Worm (Caenorhabditis elegans) whole organism, L2 larva: ENCODE data around the gene lin-5.

Source experiments
- C34F6.9 ChIP-seq: fragments of 150-350 bp; optimal IDR thresholded peaks from 2 replicates; lab custom pipeline; 2014; ENCODE audit warnings: missing biosample characterization, missing genetic modification characterization
- F13H6.1 ChIP-seq: sonication (generic microtip); optimal IDR thresholded peaks from 2 replicates; lab custom pipeline; 2016; ENCODE audit warnings: missing genetic modification characterization, missing compliant biosample characterization
- R02D3.7 ChIP-seq: fragments of 150-350 bp; optimal IDR thresholded peaks from 2 replicates; lab custom pipeline; 2014; ENCODE audit warnings: missing biosample characterization, missing genetic modification characterization
- Y55F3AM.14 ChIP-seq: fragments of 200-800 bp; sonication (Bioruptor generic); optimal IDR thresholded peaks from 2 replicates; lab custom pipeline; 2018; ENCODE audit warnings: mild to moderate bottlenecking, missing genetic modification characterization, missing compliant biosample characterization
- ZK546.5 ChIP-seq: sonication (generic microtip); optimal IDR thresholded peaks from 2 replicates; lab custom pipeline; 2017; ENCODE audit warnings: missing biosample characterization, missing genetic modification characterization
- alr-1 ChIP-seq: fragments of 150-350 bp; optimal IDR thresholded peaks from 2 replicates; lab custom pipeline; 2014; ENCODE audit warnings: missing biosample characterization, missing genetic modification characterization
- aly-2 ChIP-seq: fragments of 150-350 bp; optimal IDR thresholded peaks from 2 replicates; lab custom pipeline; 2014; ENCODE audit warnings: missing biosample characterization, missing genetic modification characterization
- ama-1 ChIP-seq: fragments of 150-350 bp; optimal IDR thresholded peaks from 2 replicates; lab custom pipeline; 2018; ENCODE audit warnings: inconsistent platforms
- blmp-1 ChIP-seq: sonication (generic microtip); optimal IDR thresholded peaks from 2 replicates; lab custom pipeline; 2017; ENCODE audit warnings: missing genetic modification characterization, mild to moderate bottlenecking, missing compliant biosample characterization, antibody characterized with exemption, moderate library complexity; ENCODE audit not compliant: insufficient read depth
- ceh-16 ChIP-seq: fragments of 150-350 bp; optimal IDR thresholded peaks from 2 replicates; lab custom pipeline; 2014; ENCODE audit warnings: missing biosample characterization, missing genetic modification characterization
- ceh-82 ChIP-seq: fragments of 150-350 bp; optimal IDR thresholded peaks from 2 replicates; lab custom pipeline; 2014; ENCODE audit warnings: missing biosample characterization, missing genetic modification characterization
- crh-2 ChIP-seq: sonication (generic microtip); optimal IDR thresholded peaks from 2 replicates; lab custom pipeline; 2017; ENCODE audit warnings: missing biosample characterization, missing genetic modification characterization
- dmd-4 ChIP-seq: sonication (generic microtip); optimal IDR thresholded peaks from 2 replicates; lab custom pipeline; 2017; ENCODE audit warnings: missing biosample characterization, missing genetic modification characterization
- egl-27 ChIP-seq: sonication (generic microtip); optimal IDR thresholded peaks from 3 replicates; lab custom pipeline; 2017; ENCODE audit warnings: missing biosample characterization, missing genetic modification reagents, missing genetic modification characterization
- elt-3 ChIP-seq: sonication (generic microtip); optimal IDR thresholded peaks from 2 replicates; lab custom pipeline; 2017; ENCODE audit warnings: missing biosample characterization, missing genetic modification characterization
- fos-1 ChIP-seq: fragments of 150-350 bp; optimal IDR thresholded peaks from 2 replicates; lab custom pipeline; 2014; ENCODE audit warnings: missing biosample characterization, missing genetic modification characterization
- gmeb-1 ChIP-seq: fragments of 150-350 bp; optimal IDR thresholded peaks from 2 replicates; lab custom pipeline; 2014; ENCODE audit warnings: missing biosample characterization, missing genetic modification characterization
- lin-11 ChIP-seq: fragments of 150-350 bp; sonication (generic microtip); optimal IDR thresholded peaks from 2 replicates; lab custom pipeline; 2014; ENCODE audit warnings: missing biosample characterization, missing genetic modification characterization, inconsistent platforms, mixed read lengths
- lin-13 ChIP-seq: fragments of 150-350 bp; optimal IDR thresholded peaks from 2 replicates; lab custom pipeline; 2014; ENCODE audit warnings: missing biosample characterization, missing genetic modification reagents, missing genetic modification characterization
- lin-39 ChIP-seq: fragments of 150-350 bp; optimal IDR thresholded peaks from 2 replicates; lab custom pipeline; 2014; ENCODE audit warnings: missing biosample characterization, missing genetic modification reagents, missing genetic modification characterization
- lsy-2 ChIP-seq, 2 experiments: fragments of 150-350 bp in 1 of 2; sonication (generic microtip) in 1 of 2; optimal IDR thresholded peaks; 2 replicates each; lab custom pipeline; 2014 to 2017; ENCODE audit warnings: missing biosample characterization in 2 of 2, missing genetic modification characterization in 2 of 2
- mab-5 ChIP-seq: fragments of 150-350 bp; optimal IDR thresholded peaks from 2 replicates; lab custom pipeline; 2014; ENCODE audit warnings: missing biosample characterization, missing genetic modification characterization
- mbf-1 ChIP-seq: sonication (generic microtip); optimal IDR thresholded peaks from 2 replicates; lab custom pipeline; 2017; ENCODE audit warnings: missing biosample characterization, missing genetic modification characterization
- mdl-1 ChIP-seq, 2 experiments: fragments of 150-350 bp in 1 of 2; sonication (generic microtip) in 1 of 2; optimal IDR thresholded peaks; 2 replicates each; lab custom pipeline; 2017; ENCODE audit warnings: missing biosample characterization in 2 of 2, missing genetic modification characterization in 2 of 2
- nhr-10 ChIP-seq: sonication (generic microtip); optimal IDR thresholded peaks from 2 replicates; lab custom pipeline; 2017; ENCODE audit warnings: missing biosample characterization, missing genetic modification characterization
- nhr-11 ChIP-seq: fragments of 150-350 bp; optimal IDR thresholded peaks from 2 replicates; lab custom pipeline; 2014; ENCODE audit warnings: missing biosample characterization, missing genetic modification characterization
- nhr-12 ChIP-seq: fragments of 150-350 bp; optimal IDR thresholded peaks from 2 replicates; lab custom pipeline; 2014; ENCODE audit warnings: missing biosample characterization, missing genetic modification characterization
- nhr-129 ChIP-seq: fragments of 150-350 bp; optimal IDR thresholded peaks from 2 replicates; lab custom pipeline; 2014; ENCODE audit warnings: missing biosample characterization, missing genetic modification characterization
- nhr-21 ChIP-seq: fragments of 150-350 bp; optimal IDR thresholded peaks from 2 replicates; lab custom pipeline; 2014; ENCODE audit warnings: missing biosample characterization, missing genetic modification characterization
- nhr-23 ChIP-seq: fragments of 150-350 bp; optimal IDR thresholded peaks from 2 replicates; lab custom pipeline; 2014; ENCODE audit warnings: missing biosample characterization, missing genetic modification reagents, missing genetic modification characterization
- nhr-237 ChIP-seq: fragments of 150-350 bp; optimal IDR thresholded peaks from 2 replicates; lab custom pipeline; 2014; ENCODE audit warnings: missing biosample characterization, missing genetic modification characterization
- nhr-25 ChIP-seq: fragments of 150-350 bp; sonication (generic microtip); optimal IDR thresholded peaks from 3 replicates; lab custom pipeline; 2014; ENCODE audit warnings: missing biosample characterization, missing genetic modification characterization
- nhr-6 ChIP-seq: fragments of 150-350 bp; optimal IDR thresholded peaks from 2 replicates; lab custom pipeline; 2014; ENCODE audit warnings: missing biosample characterization, missing genetic modification characterization
- nhr-77 ChIP-seq: fragments of 150-350 bp; optimal IDR thresholded peaks from 2 replicates; lab custom pipeline; 2014; ENCODE audit warnings: missing biosample characterization, missing genetic modification characterization
- peb-1 ChIP-seq: fragments of 150-350 bp; optimal IDR thresholded peaks from 2 replicates; lab custom pipeline; 2014; ENCODE audit warnings: missing biosample characterization, missing genetic modification characterization
- sem-4 ChIP-seq: fragments of 150-350 bp; optimal IDR thresholded peaks from 2 replicates; lab custom pipeline; 2014; ENCODE audit warnings: missing biosample characterization, missing genetic modification reagents, missing genetic modification characterization
- skn-1 ChIP-seq: sonication (generic microtip); optimal IDR thresholded peaks from 2 replicates; lab custom pipeline; 2017; ENCODE audit warnings: missing biosample characterization, missing genetic modification characterization
- sma-3 ChIP-seq: sonication (generic microtip); optimal IDR thresholded peaks from 2 replicates; lab custom pipeline; 2016; ENCODE audit warnings: missing genetic modification reagents, missing genetic modification characterization, missing compliant biosample characterization
- sma-9 ChIP-seq, 2 experiments: fragments of 150-350 bp in 1 of 2; sonication (generic microtip) in 1 of 2; optimal IDR thresholded peaks; 2 replicates each; lab custom pipeline; 2014 to 2016; ENCODE audit warnings: missing genetic modification characterization in 2 of 2, mild to moderate bottlenecking in 1 of 2, missing biosample characterization in 1 of 2, missing compliant biosample characterization in 1 of 2, missing genetic modification reagents in 1 of 2, moderate library complexity in 1 of 2
- snpc-4 ChIP-seq: fragments of 150-350 bp; optimal IDR thresholded peaks from 2 replicates; lab custom pipeline; 2014; ENCODE audit warnings: missing biosample characterization, missing genetic modification characterization
- unc-39 ChIP-seq: fragments of 150-350 bp; optimal IDR thresholded peaks from 2 replicates; lab custom pipeline; 2014; ENCODE audit warnings: missing biosample characterization, missing genetic modification characterization
- unc-55 ChIP-seq: fragments of 150-350 bp; sonication (generic microtip); optimal IDR thresholded peaks from 3 replicates; lab custom pipeline; 2014; ENCODE audit warnings: missing biosample characterization, missing genetic modification reagents, missing genetic modification characterization
- unc-62 ChIP-seq: fragments of 150-350 bp; optimal IDR thresholded peaks from 2 replicates; lab custom pipeline; 2014; ENCODE audit warnings: missing biosample characterization, missing genetic modification reagents, missing genetic modification characterization
- zag-1 ChIP-seq: fragments of 150-350 bp; optimal IDR thresholded peaks from 2 replicates; lab custom pipeline; 2014; ENCODE audit warnings: missing biosample characterization, missing genetic modification characterization
- ztf-1 ChIP-seq: fragments of 200-800 bp; sonication (Bioruptor generic); conservative IDR thresholded peaks from 2 replicates; pipeline ENCODE4 v1.3.6; 2022; ENCODE audit warnings: missing genetic modification characterization, missing compliant biosample characterization
- ztf-11 ChIP-seq: sonication (generic microtip); optimal IDR thresholded peaks from 2 replicates; lab custom pipeline; 2017; ENCODE audit warnings: missing biosample characterization, missing genetic modification characterization
- ztf-4 ChIP-seq: fragments of 150-350 bp; optimal IDR thresholded peaks from 2 replicates; lab custom pipeline; 2014; ENCODE audit warnings: missing biosample characterization, missing genetic modification characterization

Gene lin-5

ce11 chrII:7863480-7864125, 3.2 kb downstream of the lin-5 start:
- TF ChIP-seq lin-11 (tag; lab: Kevin White, UChicago) (no peak), ztf-1 (GFP tag; lab: Robert Waterston, UW) (no peak), nhr-237 (tag; lab: Kevin White, UChicago) (no peak)

- TF ChIP-seq Y55F3AM.14 (GFP tag; lab: Kevin White, UChicago) (no peak), peb-1 (tag; lab: Kevin White, UChicago) (no peak), ztf-4 (tag; lab: Kevin White, UChicago) (no peak), unc-39 (no peak), crh-2 (peak; percentile 90), C34F6.9 (tag; lab: Kevin White, UChicago) (peak; percentile 55), aly-2 (tag; lab: Kevin White, UChicago) (no peak), ZK546.5 (tag; lab: Kevin White, UChicago) (no peak), F13H6.1 (tag; lab: Kevin White, UChicago) (no peak), ceh-16 (tag; lab: Kevin White, UChicago) (no peak), skn-1 (no peak), elt-3 (tag; lab: Kevin White, UChicago) (no peak), ztf-11 (tag; lab: Kevin White, UChicago) (no peak), nhr-77 (tag; lab: Kevin White, UChicago) (no peak), ztf-1 (GFP tag; lab: Robert Waterston, UW) (no peak), nhr-6 (tag; lab: Kevin White, UChicago) (no peak), nhr-237 (tag; lab: Kevin White, UChicago) (no peak), lin-11 (tag; lab: Kevin White, UChicago) (no peak), nhr-21 (tag; lab: Kevin White, UChicago) (no peak), mbf-1 (tag; lab: Kevin White, UChicago) (no peak), nhr-12 (tag; lab: Kevin White, UChicago) (no peak), mdl-1 (tag; optimal IDR thresholded peaks at IDR 0.05; lab: Kevin White, UChicago) (no peak), mab-5 (tag; lab: Kevin White, UChicago) (no peak), snpc-4 (tag; lab: Kevin White, UChicago) (no peak), nhr-23 (tag; lab: Kevin White, UChicago) (no peak), unc-62 (GFP tag; lab: Kevin White, UChicago) (no peak), nhr-25 (tag; lab: Kevin White, UChicago) (no peak), nhr-10 (tag; lab: Kevin White, UChicago) (no peak), R02D3.7 (tag; lab: Kevin White, UChicago) (no peak), ceh-82 (tag; lab: Kevin White, UChicago) (no peak), unc-55 (GFP tag; lab: Kevin White, UChicago) (peak; percentile 45), nhr-129 (peak; percentile 59), nhr-11 (no peak), alr-1 (tag; lab: Kevin White, UChicago) (no peak), ama-1 (lab: Kevin White, UChicago) (no peak), blmp-1 (no peak), sma-9 (GFP tag; optimal IDR thresholded peaks at IDR 0.05; lab: Kevin White, UChicago) (no peak), sma-9 (tag; optimal IDR thresholded peaks at IDR 0.05; lab: Kevin White, UChicago) (no peak), lin-13 (GFP tag; lab: Kevin White, UChicago) (no peak), fos-1 (tag; lab: Kevin White, UChicago) (peak; percentile 5), sma-3 (GFP tag; lab: Kevin White, UChicago) (no peak), lsy-2 (tag; optimal IDR thresholded peaks at IDR 0.05; lab: Kevin White, UChicago) (peak in 1 of 2 experiments; percentile 84), lin-39 (tag; lab: Kevin White, UChicago) (no peak), dmd-4 (no peak), sem-4 (tag; lab: Kevin White, UChicago) (no peak), egl-27 (tag; lab: Kevin White, UChicago) (no peak), gmeb-1 (peak; percentile 50), zag-1 (tag; lab: Kevin White, UChicago) (no peak)
- TF ChIP-seq, all 48 proteins: peak for 7
Measured at ce11 chrII:7864207-7864606, 3.8 kb downstream of the lin-5 start, which contains the start of gene ostb-1. Gene ostb-1, plus strand, starts transcription at chrII:7864507.
